Worm (Caenorhabditis elegans) whole organism, L1 larva: Measurements from ENCODE around the gene gsnl-1.

Experiments
- C04F5.9 ChIP-seq: sonication (generic microtip); optimal IDR thresholded peaks from 2 replicates; lab custom pipeline; 2016; ENCODE audit warnings: missing genetic modification characterization, missing compliant biosample characterization
- Y116A8C.19 ChIP-seq: sonication (generic microtip); optimal IDR thresholded peaks from 2 replicates; lab custom pipeline; 2016; ENCODE audit warnings: missing compliant biosample characterization, missing genetic modification characterization, borderline replicate concordance
- aha-1 ChIP-seq: fragments of 150-350 bp; optimal IDR thresholded peaks from 2 replicates; lab custom pipeline; 2014; ENCODE audit warnings: missing biosample characterization, missing genetic modification characterization
- alr-1 ChIP-seq: fragments of 200-800 bp; sonication (Bioruptor generic); optimal IDR thresholded peaks from 2 replicates; lab custom pipeline; 2018; ENCODE audit warnings: borderline replicate concordance, mild to moderate bottlenecking, missing genetic modification characterization, missing compliant biosample characterization
- aly-2 ChIP-seq: fragments of 150-350 bp; optimal IDR thresholded peaks from 2 replicates; lab custom pipeline; 2014; ENCODE audit warnings: missing biosample characterization, missing genetic modification characterization
- ceh-63 ChIP-seq: fragments of 200-800 bp; sonication (Bioruptor generic); optimal IDR thresholded peaks from 2 replicates; lab custom pipeline; 2018; ENCODE audit warnings: mild to moderate bottlenecking, missing genetic modification characterization, missing compliant biosample characterization
- ceh-8 ChIP-seq: fragments of 200-800 bp; sonication (Bioruptor generic); optimal IDR thresholded peaks from 2 replicates; lab custom pipeline; 2018; ENCODE audit warnings: mild to moderate bottlenecking, missing genetic modification characterization, moderate library complexity, missing compliant biosample characterization
- ceh-88 ChIP-seq: fragments of 200-800 bp; sonication (Bioruptor generic); IDR thresholded peaks from 2 replicates; pipeline ENCODE4 v1.3.6; 2022; ENCODE audit warnings: missing genetic modification characterization, missing compliant biosample characterization
- ceh-90 ChIP-seq: sonication (generic microtip); optimal IDR thresholded peaks from 2 replicates; lab custom pipeline; 2016; ENCODE audit warnings: missing genetic modification characterization, missing compliant biosample characterization
- ces-1 ChIP-seq: fragments of 150-350 bp; optimal IDR thresholded peaks from 2 replicates; lab custom pipeline; 2014; ENCODE audit warnings: missing biosample characterization, missing genetic modification reagents, missing genetic modification characterization
- dpl-1 ChIP-seq, 3 experiments: fragments of 150-350 bp in 2 of 3; sonication (generic microtip) in 1 of 3; optimal IDR thresholded peaks; 2 replicates each; lab custom pipeline; 2014 to 2017; ENCODE audit warnings: missing biosample characterization in 3 of 3, missing genetic modification characterization in 3 of 3, missing genetic modification reagents in 3 of 3
- efl-1 ChIP-seq, 4 experiments: fragments of 150-350 bp; optimal IDR thresholded peaks in 3 of 4; peaks in 1 of 4; 1 replicate in 1 of 4; 2 replicates in 3 of 4; lab custom pipeline; 2014; ENCODE audit warnings: missing biosample characterization in 2 of 4, missing genetic modification characterization in 2 of 4, missing genetic modification reagents in 2 of 4
- efl-3 ChIP-seq: fragments of 200-800 bp; sonication (Bioruptor generic); optimal IDR thresholded peaks from 2 replicates; lab custom pipeline; 2018; ENCODE audit warnings: mild to moderate bottlenecking, missing genetic modification characterization, missing compliant biosample characterization
- egl-13 ChIP-seq: sonication (generic microtip); optimal IDR thresholded peaks from 2 replicates; lab custom pipeline; 2016; ENCODE audit warnings: missing genotype, missing genetic modification reagents, missing genetic modification characterization, missing compliant biosample characterization
- egl-27 ChIP-seq, 2 experiments: fragments of 150-350 bp in 1 of 2; sonication (generic microtip); optimal IDR thresholded peaks; 3 replicates each; lab custom pipeline; 2017 to 2018; ENCODE audit warnings: missing biosample characterization in 2 of 2, missing genetic modification characterization in 2 of 2, missing genetic modification reagents in 2 of 2
- elt-3 ChIP-seq, 6 experiments: fragments of 150-350 bp in 1 of 6; sonication (generic microtip); optimal IDR thresholded peaks; 2 replicates each; lab custom pipeline; 2017 to 2018; ENCODE audit warnings: missing biosample characterization in 6 of 6, missing genetic modification characterization in 6 of 6, inconsistent platforms in 1 of 6
- ets-5 ChIP-seq: fragments of 200-800 bp; sonication (Bioruptor generic); IDR thresholded peaks from 2 replicates; pipeline ENCODE4 v1.3.6; 2022; ENCODE audit warnings: missing genetic modification characterization, missing compliant biosample characterization
- fkh-8 ChIP-seq: sonication (generic microtip); optimal IDR thresholded peaks from 2 replicates; lab custom pipeline; 2016; ENCODE audit warnings: mild to moderate bottlenecking, missing genetic modification characterization, missing compliant biosample characterization
- fos-1 ChIP-seq: fragments of 150-350 bp; optimal IDR thresholded peaks from 2 replicates; lab custom pipeline; 2014; ENCODE audit warnings: missing biosample characterization, missing genetic modification characterization
- grh-1 ChIP-seq: fragments of 200-800 bp; sonication (Bioruptor generic); IDR thresholded peaks from 2 replicates; pipeline ENCODE4 v1.3.6; 2022; ENCODE audit warnings: missing genetic modification reagents, missing genetic modification characterization, missing compliant biosample characterization
- hlh-17 ChIP-seq: fragments of 200-800 bp; sonication (Bioruptor generic); optimal IDR thresholded peaks from 2 replicates; lab custom pipeline; 2018; ENCODE audit warnings: missing genetic modification characterization, mild to moderate bottlenecking, missing compliant biosample characterization, moderate library complexity, borderline replicate concordance
- hlh-4 ChIP-seq: sonication (generic microtip); optimal IDR thresholded peaks from 2 replicates; lab custom pipeline; 2016; ENCODE audit warnings: mild to moderate bottlenecking, missing genetic modification characterization, missing compliant biosample characterization
- hpl-2 ChIP-seq: fragments of 150-350 bp; optimal IDR thresholded peaks from 2 replicates; lab custom pipeline; 2014; ENCODE audit warnings: missing biosample characterization, missing genetic modification reagents, missing genetic modification characterization
- isw-1 ChIP-seq: fragments of 200-800 bp; sonication (Bioruptor generic); IDR thresholded peaks from 2 replicates; pipeline ENCODE4 v1.3.6; 2022; ENCODE audit warnings: missing genetic modification characterization, missing compliant biosample characterization
- jun-1 ChIP-seq: fragments of 150-350 bp; optimal IDR thresholded peaks from 2 replicates; lab custom pipeline; 2014; ENCODE audit warnings: missing biosample characterization, missing genetic modification reagents, missing genetic modification characterization
- lin-14 ChIP-seq: fragments of 200-800 bp; sonication (Bioruptor generic); optimal IDR thresholded peaks from 2 replicates; lab custom pipeline; 2018; ENCODE audit warnings: mild to moderate bottlenecking, missing genetic modification characterization, moderate library complexity, missing compliant biosample characterization
- lsy-2 ChIP-seq, 2 experiments: fragments of 150-350 bp; optimal IDR thresholded peaks; 2 replicates each; lab custom pipeline; 2014; ENCODE audit warnings: missing biosample characterization in 2 of 2, missing genetic modification characterization in 2 of 2
- mab-9 ChIP-seq: fragments of 200-800 bp; sonication (Bioruptor generic); IDR thresholded peaks from 2 replicates; pipeline ENCODE4 v1.3.6; 2022; ENCODE audit warnings: missing genetic modification reagents, missing genetic modification characterization, missing compliant biosample characterization
- mdl-1 ChIP-seq, 2 experiments: fragments of 150-350 bp; optimal IDR thresholded peaks; 2 replicates each; lab custom pipeline; 2014 to 2017; ENCODE audit warnings: missing biosample characterization in 2 of 2, missing genetic modification characterization in 2 of 2, inconsistent platforms in 1 of 2
- mef-2 ChIP-seq: fragments of 150-350 bp; optimal IDR thresholded peaks from 2 replicates; lab custom pipeline; 2014; ENCODE audit warnings: missing biosample characterization, missing genetic modification characterization
- mep-1 ChIP-seq: fragments of 150-350 bp; optimal IDR thresholded peaks from 2 replicates; lab custom pipeline; 2014; ENCODE audit warnings: missing biosample characterization, missing genetic modification characterization
- nhr-12 ChIP-seq: sonication (generic microtip); optimal IDR thresholded peaks from 2 replicates; lab custom pipeline; 2017; ENCODE audit warnings: missing biosample characterization, missing genetic modification characterization
- nhr-20 ChIP-seq: sonication (generic microtip); optimal IDR thresholded peaks from 2 replicates; lab custom pipeline; 2016; ENCODE audit warnings: mild to moderate bottlenecking, missing genetic modification characterization, missing compliant biosample characterization
- nhr-84 ChIP-seq: sonication (generic microtip); optimal IDR thresholded peaks from 2 replicates; lab custom pipeline; 2017; ENCODE audit warnings: missing biosample characterization, missing genetic modification characterization
- nhr-85 ChIP-seq: sonication (generic microtip); peaks from one replicate; lab custom pipeline; 2016; ENCODE audit warnings: missing genetic modification characterization, inconsistent platforms, missing compliant biosample characterization
- nhr-90 ChIP-seq: sonication (generic microtip); optimal IDR thresholded peaks from 2 replicates; lab custom pipeline; 2016; ENCODE audit warnings: mild to moderate bottlenecking, missing genetic modification characterization, missing compliant biosample characterization; ENCODE audit not compliant: poor library complexity
- pag-3 ChIP-seq: sonication (generic microtip); optimal IDR thresholded peaks from 2 replicates; lab custom pipeline; 2017; ENCODE audit warnings: missing genetic modification characterization, mild to moderate bottlenecking, missing compliant biosample characterization, antibody characterized with exemption, borderline replicate concordance; ENCODE audit not compliant: insufficient read depth
- pax-3 ChIP-seq: fragments of 200-800 bp; sonication (Bioruptor generic); optimal IDR thresholded peaks from 2 replicates; lab custom pipeline; 2018; ENCODE audit warnings: mild to moderate bottlenecking, missing genetic modification characterization, moderate library complexity, missing compliant biosample characterization
- pqm-1 ChIP-seq: sonication (generic microtip); optimal IDR thresholded peaks from 3 replicates; lab custom pipeline; 2017; ENCODE audit warnings: missing biosample characterization, missing genetic modification characterization
- skn-1 ChIP-seq: fragments of 150-350 bp; optimal IDR thresholded peaks from 2 replicates; lab custom pipeline; 2014; ENCODE audit warnings: missing biosample characterization, missing genetic modification characterization
- snpc-4 ChIP-seq: fragments of 150-350 bp; optimal IDR thresholded peaks from 2 replicates; lab custom pipeline; 2014; ENCODE audit warnings: missing biosample characterization, missing genetic modification characterization
- snu-23 ChIP-seq: sonication (generic microtip); optimal IDR thresholded peaks from 2 replicates; lab custom pipeline; 2016; ENCODE audit warnings: missing genetic modification characterization, missing compliant biosample characterization
- sptf-1 ChIP-seq: fragments of 150-350 bp; optimal IDR thresholded peaks from 2 replicates; lab custom pipeline; 2014; ENCODE audit warnings: missing biosample characterization, missing genetic modification characterization
- sup-37 ChIP-seq: fragments of 200-800 bp; sonication (Bioruptor generic); optimal IDR thresholded peaks from 2 replicates; lab custom pipeline; 2018; ENCODE audit warnings: mild to moderate bottlenecking, missing genetic modification characterization, missing compliant biosample characterization
- swsn-7 ChIP-seq: sonication (generic microtip); optimal IDR thresholded peaks from 2 replicates; lab custom pipeline; 2016; ENCODE audit warnings: missing genetic modification characterization, missing compliant biosample characterization
- tbx-2 ChIP-seq: sonication (generic microtip); optimal IDR thresholded peaks from 2 replicates; lab custom pipeline; 2016; ENCODE audit warnings: missing genetic modification characterization, missing compliant biosample characterization
- unc-98 ChIP-seq: fragments of 200-800 bp; sonication (Bioruptor generic); IDR thresholded peaks from 2 replicates; pipeline ENCODE4 v1.3.6; 2022; ENCODE audit warnings: missing genetic modification characterization, missing compliant biosample characterization
- zag-1 ChIP-seq: fragments of 150-350 bp; optimal IDR thresholded peaks from 2 replicates; lab custom pipeline; 2014; ENCODE audit warnings: missing biosample characterization, missing genetic modification characterization

gsnl-1 gene

ce11 chrV:9545238-9545709 is 48.4 kb downstream of the gsnl-1 start, which contains the start of the genes his-35 and his-41 (continued):
- TF ChIP-seq hpl-2 (GFP tag; lab: Kevin White, UChicago) (no peak), efl-3 (GFP tag; lab: Kevin White, UChicago) (no peak), egl-13 (peak; percentile 72), C04F5.9 (tag; lab: Kevin White, UChicago) (no peak), alr-1 (tag; lab: Kevin White, UChicago) (no peak), pax-3 (tag; lab: Kevin White, UChicago) (peak; percentile 7), sptf-1 (tag; lab: Kevin White, UChicago) (no peak)

DNA sequence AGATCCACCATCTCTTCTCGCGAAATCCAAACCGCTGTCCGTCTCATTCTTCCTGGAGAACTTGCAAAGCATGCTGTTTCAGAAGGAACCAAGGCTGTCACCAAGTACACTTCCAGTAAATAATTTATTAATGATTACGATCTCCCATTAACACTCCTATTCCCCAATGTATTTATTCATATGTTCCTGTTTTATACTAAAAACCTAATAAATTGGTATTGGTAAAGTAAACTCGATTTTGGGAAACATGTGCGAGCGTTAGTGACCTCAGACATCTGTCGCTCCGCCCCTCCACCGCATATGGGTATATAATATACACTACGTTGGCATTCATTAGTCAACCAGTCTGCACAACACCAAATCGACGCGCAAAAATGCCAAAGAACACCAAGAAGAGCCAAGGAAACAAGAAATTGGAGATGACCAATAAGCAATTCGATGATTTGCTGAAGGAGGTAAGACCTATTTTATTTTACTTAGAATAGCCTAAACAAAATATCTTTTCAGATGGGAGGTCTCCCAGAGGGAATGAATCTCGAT is 49.3 kb downstream of the gsnl-1 start, which contains the start of gene C50F4.6:
Gene C50F4.6, plus strand, starts transcription at position 51 of the 540 bp plus-strand sequence.
- TF ChIP-seq nhr-12 (no peak), lsy-2 (tag; optimal IDR thresholded peaks at IDR 0.05; lab: Kevin White, UChicago) (peak in 1 of 2 experiments; percentile 27), nhr-20 (tag; lab: Kevin White, UChicago) (no peak), snu-23 (GFP tag; lab: Kevin White, UChicago) (no peak), ceh-8 (GFP tag; lab: Kevin White, UChicago) (no peak), jun-1 (tag; lab: Kevin White, UChicago) (no peak), elt-3 (tag; optimal IDR thresholded peaks at IDR 0.05; lab: Kevin White, UChicago) (no peak), zag-1 (tag; lab: Kevin White, UChicago) (no peak), egl-13 (no peak), fkh-8 (no peak), nhr-90 (tag; lab: Kevin White, UChicago) (no peak), sup-37 (no peak), pqm-1 (no peak), ceh-90 (tag; lab: Kevin White, UChicago) (no peak), mep-1 (tag; lab: Kevin White, UChicago) (peak; percentile 1), hpl-2 (GFP tag; lab: Kevin White, UChicago) (no peak), skn-1 (tag; lab: Kevin White, UChicago) (no peak), ceh-88 (GFP tag; lab: Robert Waterston, UW) (no peak), mab-9 (GFP tag; lab: Robert Waterston, UW) (no peak), efl-1 (optimal IDR thresholded peaks at IDR 0.05; lab: Kevin White, UChicago) (no peak), efl-1 (GFP tag; optimal IDR thresholded peaks at IDR 0.05 in 1 of 2; lab: Kevin White, UChicago) (peak in 1 of 2 experiments; percentile 80), pag-3 (no peak), lin-14 (no peak), mdl-1 (tag; optimal IDR thresholded peaks at IDR 0.05; lab: Kevin White, UChicago) (no peak), unc-98 (GFP tag; lab: Robert Waterston, UW) (no peak), grh-1 (no peak), nhr-84 (tag; lab: Kevin White, UChicago) (no peak), fos-1 (tag; lab: Kevin White, UChicago) (no peak), nhr-85 (tag; lab: Kevin White, UChicago) (peak; percentile 50), hlh-4 (no peak), snpc-4 (no peak), dpl-1 (GFP tag; optimal IDR thresholded peaks at IDR 0.05; lab: Kevin White, UChicago) (no peak), sptf-1 (tag; lab: Kevin White, UChicago) (no peak)

DNA sequence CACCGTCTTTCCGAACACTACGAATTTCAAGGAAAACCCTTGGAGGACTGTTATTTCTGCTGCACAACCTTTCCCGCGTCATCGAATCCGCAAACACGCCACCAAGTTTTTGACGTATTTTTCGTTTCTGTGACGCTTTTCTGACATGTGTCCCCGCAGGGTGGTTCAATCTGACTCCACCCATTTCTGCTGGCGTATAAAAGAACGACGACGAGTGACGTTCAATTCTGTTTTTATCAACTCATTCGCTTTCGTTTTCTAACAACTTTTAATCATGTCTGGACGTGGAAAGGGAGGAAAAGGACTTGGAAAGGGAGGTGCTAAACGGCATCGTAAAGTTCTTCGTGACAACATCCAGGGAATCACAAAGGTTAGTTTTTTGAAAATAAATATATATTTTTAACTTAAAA is 50.0 kb downstream of the gsnl-1 start, which contains the start of gene his-37:
Gene his-37, plus strand, starts transcription at position 246 of the 410 bp plus-strand sequence.
- TF ChIP-seq swsn-7 (tag; lab: Kevin White, UChicago) (peak; percentile 100), hlh-17 (GFP tag; lab: Kevin White, UChicago) (no peak), pag-3 (peak; percentile 17), ces-1 (GFP tag; lab: Kevin White, UChicago) (peak; percentile 2), efl-3 (GFP tag; lab: Kevin White, UChicago) (peak; percentile 27), mef-2 (peak; percentile 92), ceh-63 (GFP tag; lab: Kevin White, UChicago) (peak; percentile 43), snpc-4 (peak; percentile 93), isw-1 (peak; percentile 95), ets-5 (GFP tag; lab: Robert Waterston, UW) (no peak), tbx-2 (tag; lab: Kevin White, UChicago) (peak; percentile 98), mdl-1 (tag; optimal IDR thresholded peaks at IDR 0.05; lab: Kevin White, UChicago) (peak; percentile 30 to 97), egl-27 (tag; optimal IDR thresholded peaks at IDR 0.05; lab: Kevin White, UChicago) (peak; percentile 83), Y116A8C.19 (tag; lab: Kevin White, UChicago) (no peak), aha-1 (tag; lab: Kevin White, UChicago) (peak; percentile 47), aly-2 (tag; lab: Kevin White, UChicago) (peak; percentile 90), egl-13 (peak; percentile 99)
